Worm (Caenorhabditis elegans) whole organism, L1 larva: ENCODE measurements around the gene cdd-1.

ENCODE experiments used
- C34B4.2 ChIP-seq: sonication (generic microtip); optimal IDR thresholded peaks from 2 replicates; lab custom pipeline; 2017; ENCODE audit warnings: mild to moderate bottlenecking, missing genetic modification characterization, missing compliant biosample characterization
- F16B12.6 ChIP-seq: fragments of 150-350 bp; optimal IDR thresholded peaks from 2 replicates; lab custom pipeline; 2014; ENCODE audit warnings: missing biosample characterization, missing genetic modification characterization
- Y116A8C.19 ChIP-seq: sonication (generic microtip); optimal IDR thresholded peaks from 2 replicates; lab custom pipeline; 2016; ENCODE audit warnings: missing compliant biosample characterization, missing genetic modification characterization, borderline replicate concordance
- alr-1 ChIP-seq: fragments of 200-800 bp; sonication (Bioruptor generic); optimal IDR thresholded peaks from 2 replicates; lab custom pipeline; 2018; ENCODE audit warnings: borderline replicate concordance, mild to moderate bottlenecking, missing genetic modification characterization, missing compliant biosample characterization
- ama-1 ChIP-seq: fragments of 150-350 bp; optimal IDR thresholded peaks from 2 replicates; lab custom pipeline; 2014
- blmp-1 ChIP-seq: fragments of 150-350 bp; optimal IDR thresholded peaks from 2 replicates; lab custom pipeline; 2014; ENCODE audit warnings: missing biosample characterization, missing genetic modification characterization
- ceh-63 ChIP-seq: fragments of 200-800 bp; sonication (Bioruptor generic); optimal IDR thresholded peaks from 2 replicates; lab custom pipeline; 2018; ENCODE audit warnings: mild to moderate bottlenecking, missing genetic modification characterization, missing compliant biosample characterization
- ceh-8 ChIP-seq: fragments of 200-800 bp; sonication (Bioruptor generic); optimal IDR thresholded peaks from 2 replicates; lab custom pipeline; 2018; ENCODE audit warnings: mild to moderate bottlenecking, missing genetic modification characterization, moderate library complexity, missing compliant biosample characterization
- ceh-82 ChIP-seq, 3 experiments: fragments of 150-350 bp in 1 of 3; sonication (generic microtip) in 2 of 3; optimal IDR thresholded peaks; 2 replicates each; lab custom pipeline; 2014 to 2017; ENCODE audit warnings: missing biosample characterization in 3 of 3, missing genetic modification characterization in 3 of 3
- ces-1 ChIP-seq: fragments of 150-350 bp; optimal IDR thresholded peaks from 2 replicates; lab custom pipeline; 2014; ENCODE audit warnings: missing biosample characterization, missing genetic modification reagents, missing genetic modification characterization
- dpl-1 ChIP-seq, 3 experiments: fragments of 150-350 bp in 2 of 3; sonication (generic microtip) in 1 of 3; optimal IDR thresholded peaks; 2 replicates each; lab custom pipeline; 2014 to 2017; ENCODE audit warnings: missing biosample characterization in 3 of 3, missing genetic modification characterization in 3 of 3, missing genetic modification reagents in 3 of 3
- dsc-1 ChIP-seq: sonication (generic microtip); optimal IDR thresholded peaks from 2 replicates; lab custom pipeline; 2016; ENCODE audit warnings: mild to moderate bottlenecking, missing genetic modification characterization, missing compliant biosample characterization
- efl-1 ChIP-seq, 4 experiments: fragments of 150-350 bp; optimal IDR thresholded peaks in 3 of 4; peaks in 1 of 4; 1 replicate in 1 of 4; 2 replicates in 3 of 4; lab custom pipeline; 2014; ENCODE audit warnings: missing biosample characterization in 2 of 4, missing genetic modification characterization in 2 of 4, missing genetic modification reagents in 2 of 4
- efl-3 ChIP-seq: fragments of 200-800 bp; sonication (Bioruptor generic); optimal IDR thresholded peaks from 2 replicates; lab custom pipeline; 2018; ENCODE audit warnings: mild to moderate bottlenecking, missing genetic modification characterization, missing compliant biosample characterization
- ets-5 ChIP-seq: fragments of 200-800 bp; sonication (Bioruptor generic); IDR thresholded peaks from 2 replicates; pipeline ENCODE4 v1.3.6; 2022; ENCODE audit warnings: missing genetic modification characterization, missing compliant biosample characterization
- fkh-10 ChIP-seq: sonication (generic microtip); optimal IDR thresholded peaks from 2 replicates; lab custom pipeline; 2017; ENCODE audit warnings: missing biosample characterization, missing genetic modification reagents, missing genetic modification characterization
- fos-1 ChIP-seq: fragments of 150-350 bp; optimal IDR thresholded peaks from 2 replicates; lab custom pipeline; 2014; ENCODE audit warnings: missing biosample characterization, missing genetic modification characterization
- hlh-17 ChIP-seq: fragments of 200-800 bp; sonication (Bioruptor generic); optimal IDR thresholded peaks from 2 replicates; lab custom pipeline; 2018; ENCODE audit warnings: missing genetic modification characterization, mild to moderate bottlenecking, missing compliant biosample characterization, moderate library complexity, borderline replicate concordance
- hpl-2 ChIP-seq: fragments of 150-350 bp; optimal IDR thresholded peaks from 2 replicates; lab custom pipeline; 2014; ENCODE audit warnings: missing biosample characterization, missing genetic modification reagents, missing genetic modification characterization
- irx-1 ChIP-seq: sonication (generic microtip); optimal IDR thresholded peaks from 2 replicates; lab custom pipeline; 2016; ENCODE audit warnings: missing genetic modification characterization, missing compliant biosample characterization
- isw-1 ChIP-seq: fragments of 200-800 bp; sonication (Bioruptor generic); IDR thresholded peaks from 2 replicates; pipeline ENCODE4 v1.3.6; 2022; ENCODE audit warnings: missing genetic modification characterization, missing compliant biosample characterization
- jun-1 ChIP-seq: fragments of 150-350 bp; optimal IDR thresholded peaks from 2 replicates; lab custom pipeline; 2014; ENCODE audit warnings: missing biosample characterization, missing genetic modification reagents, missing genetic modification characterization
- lin-13 ChIP-seq: fragments of 150-350 bp; optimal IDR thresholded peaks from 2 replicates; lab custom pipeline; 2014; ENCODE audit warnings: missing biosample characterization, missing genetic modification reagents, missing genetic modification characterization
- lin-15B ChIP-seq: fragments of 150-350 bp; sonication (generic microtip); optimal IDR thresholded peaks from 3 replicates; lab custom pipeline; 2014; ENCODE audit warnings: missing biosample characterization, missing genetic modification characterization
- lin-39 ChIP-seq: fragments of 150-350 bp; optimal IDR thresholded peaks from 2 replicates; lab custom pipeline; 2014; ENCODE audit warnings: missing biosample characterization, missing genetic modification reagents, missing genetic modification characterization
- lir-3 ChIP-seq: sonication (generic microtip); optimal IDR thresholded peaks from 2 replicates; lab custom pipeline; 2016; ENCODE audit warnings: mild to moderate bottlenecking, missing genetic modification characterization, moderate library complexity, missing compliant biosample characterization; ENCODE audit not compliant: poor library complexity
- mab-9 ChIP-seq: fragments of 200-800 bp; sonication (Bioruptor generic); IDR thresholded peaks from 2 replicates; pipeline ENCODE4 v1.3.6; 2022; ENCODE audit warnings: missing genetic modification reagents, missing genetic modification characterization, missing compliant biosample characterization
- nhr-12 ChIP-seq: sonication (generic microtip); optimal IDR thresholded peaks from 2 replicates; lab custom pipeline; 2017; ENCODE audit warnings: missing biosample characterization, missing genetic modification characterization
- nhr-19 ChIP-seq: fragments of 200-800 bp; sonication (Bioruptor generic); conservative IDR thresholded peaks from 2 replicates; pipeline ENCODE4 v1.3.6; 2022; ENCODE audit warnings: missing genetic modification characterization, missing compliant biosample characterization
- nhr-28 ChIP-seq: fragments of 150-350 bp; optimal IDR thresholded peaks from 2 replicates; lab custom pipeline; 2014; ENCODE audit warnings: missing biosample characterization, missing genetic modification characterization
- nhr-47 ChIP-seq: sonication (generic microtip); optimal IDR thresholded peaks from 2 replicates; lab custom pipeline; 2016; ENCODE audit warnings: mild to moderate bottlenecking, missing genetic modification characterization, moderate library complexity, missing compliant biosample characterization
- nhr-71 ChIP-seq: sonication (generic microtip); optimal IDR thresholded peaks from 2 replicates; lab custom pipeline; 2016; ENCODE audit warnings: mild to moderate bottlenecking, missing genetic modification characterization, moderate library complexity, missing compliant biosample characterization
- nhr-76 ChIP-seq: sonication (generic microtip); optimal IDR thresholded peaks from 2 replicates; lab custom pipeline; 2017; ENCODE audit warnings: missing biosample characterization, missing genetic modification characterization
- nhr-77 ChIP-seq: fragments of 150-350 bp; optimal IDR thresholded peaks from 2 replicates; lab custom pipeline; 2014; ENCODE audit warnings: missing biosample characterization, missing genetic modification characterization
- nhr-84 ChIP-seq: sonication (generic microtip); optimal IDR thresholded peaks from 2 replicates; lab custom pipeline; 2017; ENCODE audit warnings: missing biosample characterization, missing genetic modification characterization
- nhr-90 ChIP-seq: sonication (generic microtip); optimal IDR thresholded peaks from 2 replicates; lab custom pipeline; 2016; ENCODE audit warnings: mild to moderate bottlenecking, missing genetic modification characterization, missing compliant biosample characterization; ENCODE audit not compliant: poor library complexity
- pag-3 ChIP-seq: sonication (generic microtip); optimal IDR thresholded peaks from 2 replicates; lab custom pipeline; 2017; ENCODE audit warnings: missing genetic modification characterization, mild to moderate bottlenecking, missing compliant biosample characterization, antibody characterized with exemption, borderline replicate concordance; ENCODE audit not compliant: insufficient read depth
- pax-3 ChIP-seq: fragments of 200-800 bp; sonication (Bioruptor generic); optimal IDR thresholded peaks from 2 replicates; lab custom pipeline; 2018; ENCODE audit warnings: mild to moderate bottlenecking, missing genetic modification characterization, moderate library complexity, missing compliant biosample characterization
- pqm-1 ChIP-seq: sonication (generic microtip); optimal IDR thresholded peaks from 3 replicates; lab custom pipeline; 2017; ENCODE audit warnings: missing biosample characterization, missing genetic modification characterization
- skn-1 ChIP-seq: fragments of 150-350 bp; optimal IDR thresholded peaks from 2 replicates; lab custom pipeline; 2014; ENCODE audit warnings: missing biosample characterization, missing genetic modification characterization
- snpc-4 ChIP-seq: fragments of 150-350 bp; optimal IDR thresholded peaks from 2 replicates; lab custom pipeline; 2014; ENCODE audit warnings: missing biosample characterization, missing genetic modification characterization
- snu-23 ChIP-seq: sonication (generic microtip); optimal IDR thresholded peaks from 2 replicates; lab custom pipeline; 2016; ENCODE audit warnings: missing genetic modification characterization, missing compliant biosample characterization
- sptf-1 ChIP-seq: fragments of 150-350 bp; optimal IDR thresholded peaks from 2 replicates; lab custom pipeline; 2014; ENCODE audit warnings: missing biosample characterization, missing genetic modification characterization
- sup-37 ChIP-seq: fragments of 200-800 bp; sonication (Bioruptor generic); optimal IDR thresholded peaks from 2 replicates; lab custom pipeline; 2018; ENCODE audit warnings: mild to moderate bottlenecking, missing genetic modification characterization, missing compliant biosample characterization
- swsn-7 ChIP-seq: sonication (generic microtip); optimal IDR thresholded peaks from 2 replicates; lab custom pipeline; 2016; ENCODE audit warnings: missing genetic modification characterization, missing compliant biosample characterization
- unc-86 ChIP-seq: sonication (generic microtip); optimal IDR thresholded peaks from 2 replicates; lab custom pipeline; 2016; ENCODE audit warnings: missing genetic modification characterization, missing compliant biosample characterization
- xbp-1 ChIP-seq: sonication (generic microtip); optimal IDR thresholded peaks from 2 replicates; lab custom pipeline; 2016; ENCODE audit warnings: missing genetic modification characterization, missing compliant biosample characterization
- ztf-4 ChIP-seq: fragments of 150-350 bp; optimal IDR thresholded peaks from 2 replicates; lab custom pipeline; 2014; ENCODE audit warnings: missing biosample characterization, missing genetic modification characterization

cdd-1 gene

ce11 chrX:8160016-8160415 is 50.9 kb downstream of the cdd-1 start (continued):
- TF ChIP-seq skn-1 (tag; lab: Kevin White, UChicago) (peak; percentile 34), sptf-1 (tag; lab: Kevin White, UChicago) (no peak), nhr-90 (tag; lab: Kevin White, UChicago) (no peak), snu-23 (GFP tag; lab: Kevin White, UChicago) (peak; percentile 50), unc-86 (tag; lab: Kevin White, UChicago) (peak; percentile 55), nhr-12 (tag; lab: Kevin White, UChicago) (no peak), nhr-71 (tag; lab: Kevin White, UChicago) (peak; percentile 56), xbp-1 (peak; percentile 13), blmp-1 (tag; lab: Kevin White, UChicago) (peak; percentile 65), alr-1 (tag; lab: Kevin White, UChicago) (no peak), swsn-7 (tag; lab: Kevin White, UChicago) (peak; percentile 53), efl-3 (GFP tag; lab: Kevin White, UChicago) (no peak), pax-3 (tag; lab: Kevin White, UChicago) (no peak), pqm-1 (tag; lab: Kevin White, UChicago) (no peak), ceh-63 (GFP tag; lab: Kevin White, UChicago) (no peak), F16B12.6 (no peak), ceh-8 (GFP tag; lab: Kevin White, UChicago) (no peak), ces-1 (GFP tag; lab: Kevin White, UChicago) (no peak)
- TF ChIP-seq, all 84 proteins: peak for 20

- TF ChIP-seq lir-3, result no peak
- no peak for TF ChIP-seq blmp-1 (tag; lab: Kevin White, UChicago)
- no peak for TF ChIP-seq ceh-63 (GFP tag; lab: Kevin White, UChicago)
- no peak for TF ChIP-seq ets-5 (GFP tag; lab: Robert Waterston, UW)
- TF ChIP-seq ztf-4 (tag; lab: Kevin White, UChicago), result no peak
- no peak for TF ChIP-seq dsc-1
- TF ChIP-seq fkh-10, result no peak
- no peak for TF ChIP-seq fos-1 (tag; lab: Kevin White, UChicago)
- no peak for TF ChIP-seq snpc-4 (tag; lab: Kevin White, UChicago)
- TF ChIP-seq efl-1 (optimal IDR thresholded peaks at IDR 0.05; lab: Kevin White, UChicago), result no peak
- TF ChIP-seq efl-1 (GFP tag; optimal IDR thresholded peaks at IDR 0.05 in 1 of 2; lab: Kevin White, UChicago), result peak in 1 of 2 experiments; percentile 16
- TF ChIP-seq nhr-47 (tag; lab: Kevin White, UChicago), result peak; percentile 69
- no peak for TF ChIP-seq dpl-1 (GFP tag; optimal IDR thresholded peaks at IDR 0.05; lab: Kevin White, UChicago)
- no peak for TF ChIP-seq Y116A8C.19
- no peak for TF ChIP-seq mab-9
- no peak for TF ChIP-seq F16B12.6
- TF ChIP-seq isw-1 (GFP tag; lab: Robert Waterston, UW), result no peak
- TF ChIP-seq irx-1, result no peak
- no peak for TF ChIP-seq nhr-28 (tag; lab: Kevin White, UChicago)
- TF ChIP-seq ceh-82 (tag; optimal IDR thresholded peaks at IDR 0.05; lab: Kevin White, UChicago), result peak in 1 of 3 experiments; percentile 48
- TF ChIP-seq sup-37, result no peak
- TF ChIP-seq jun-1 (tag; lab: Kevin White, UChicago), result peak; percentile 9
- peak; percentile 89 for TF ChIP-seq swsn-7 (tag; lab: Kevin White, UChicago)
- TF ChIP-seq nhr-84, result no peak
- TF ChIP-seq nhr-12 (tag; lab: Kevin White, UChicago), result no peak
- TF ChIP-seq hlh-17 (GFP tag; lab: Kevin White, UChicago), result no peak
- TF ChIP-seq nhr-77 (tag; lab: Kevin White, UChicago), result no peak
- TF ChIP-seq alr-1 (tag; lab: Kevin White, UChicago), result no peak
- no peak for TF ChIP-seq lin-15B (tag; lab: Kevin White, UChicago)
- no peak for TF ChIP-seq lin-39 (tag; lab: Kevin White, UChicago)
- no peak for TF ChIP-seq nhr-76 (tag; lab: Kevin White, UChicago)
- TF ChIP-seq pqm-1 (tag; lab: Kevin White, UChicago), result no peak
- peak; percentile 30 for TF ChIP-seq ama-1 (lab: Kevin White, UChicago)
- TF ChIP-seq lin-13 (GFP tag; lab: Kevin White, UChicago), result no peak
- TF ChIP-seq C34B4.2 (tag; lab: Kevin White, UChicago), result no peak
- peak; percentile 40 for TF ChIP-seq nhr-19 (GFP tag; lab: Robert Waterston, UW)
- no peak for TF ChIP-seq pag-3
- no peak for TF ChIP-seq hpl-2 (GFP tag; lab: Kevin White, UChicago)
Observed at ce11 chrX:8158975-8159813, 51.8 kb downstream of the cdd-1 start, which contains the start of gene hil-3. Gene hil-3, plus strand, starts transcription at chrX:8159169.
